Fruit fly (Drosophila melanogaster) whole organism, embryonic: ENCODE measurements around the gene CG46412.
A peak's percentile ranks its signal among the peaks of the same experiment; 100 is the strongest.

Experiments
- CG11560 ChIP-seq: fragments of 200-800 bp; sonication (Bioruptor generic); IDR thresholded peaks from 3 replicates; pipeline ENCODE4 v1.3.6; 2022; ENCODE audit warnings: missing biosample characterization, missing genetic modification characterization
- CG12659 ChIP-seq: fragments of 200-800 bp; sonication (Bioruptor generic); optimal IDR thresholded peaks from 3 replicates; lab custom pipeline; 2017; ENCODE audit warnings: mild to moderate bottlenecking, missing biosample characterization, missing genetic modification reagents, missing genetic modification characterization
- CG15269 ChIP-seq: fragments of 200-800 bp; sonication (Bioruptor generic); optimal IDR thresholded peaks from 2 replicates; lab custom pipeline; 2018; ENCODE audit warnings: missing biosample characterization, mild to moderate bottlenecking, missing genetic modification characterization, moderate library complexity
- CG1529 ChIP-seq: fragments of 200-800 bp; sonication (Bioruptor generic); optimal IDR thresholded peaks from 3 replicates; lab custom pipeline; 2018; ENCODE audit warnings: missing biosample characterization, missing genetic modification characterization
- CG15514 ChIP-seq: fragments of 200-800 bp; sonication (Bioruptor generic); optimal IDR thresholded peaks from 3 replicates; lab custom pipeline; 2017; ENCODE audit warnings: missing biosample characterization, missing genetic modification characterization, mild to moderate bottlenecking, moderate library complexity, missing genetic modification reagents
- CG1603 ChIP-seq: fragments of 200-800 bp; sonication (Bioruptor generic); optimal IDR thresholded peaks from 2 replicates; lab custom pipeline; 2019; ENCODE audit warnings: missing biosample characterization, mild to moderate bottlenecking, missing genetic modification characterization, moderate library complexity
- CG17328 ChIP-seq: fragments of 200-800 bp; sonication (Bioruptor generic); IDR thresholded peaks from 2 replicates; pipeline ENCODE4 v1.3.6; 2022; ENCODE audit warnings: missing biosample characterization, missing genetic modification characterization
- CG18599 ChIP-seq: fragments of 200-800 bp; sonication (Bioruptor generic); optimal IDR thresholded peaks from 3 replicates; lab custom pipeline; 2017; ENCODE audit warnings: missing biosample characterization, missing genetic modification characterization, mild to moderate bottlenecking, moderate library complexity, missing genetic modification reagents
- CG2120 ChIP-seq: fragments of 200-800 bp; sonication (Bioruptor generic); optimal IDR thresholded peaks from 3 replicates; lab custom pipeline; 2016; ENCODE audit warnings: missing biosample characterization, missing genetic modification characterization
- CG3281 ChIP-seq: fragments of 200-800 bp; sonication (Bioruptor generic); optimal IDR thresholded peaks from 3 replicates; lab custom pipeline; 2017; ENCODE audit warnings: missing biosample characterization, mild to moderate bottlenecking, missing genetic modification characterization
- CG3838 ChIP-seq: fragments of 200-800 bp; sonication (Bioruptor generic); optimal IDR thresholded peaks from 3 replicates; lab custom pipeline; 2016; ENCODE audit warnings: missing biosample characterization, missing genetic modification characterization
- CG4360 ChIP-seq: fragments of 200-800 bp; sonication (Bioruptor generic); IDR thresholded peaks from 2 replicates; pipeline ENCODE4 v1.3.6; 2022; ENCODE audit warnings: missing biosample characterization, missing genetic modification characterization
- CG6254 ChIP-seq: fragments of 200-800 bp; sonication (Bioruptor generic); optimal IDR thresholded peaks from 3 replicates; lab custom pipeline; 2017; ENCODE audit warnings: mild to moderate bottlenecking, missing biosample characterization, missing genetic modification reagents, missing genetic modification characterization
- CG6689 ChIP-seq: fragments of 200-800 bp; sonication (Bioruptor generic); IDR thresholded peaks from 2 replicates; pipeline ENCODE4 v1.3.6; 2022; ENCODE audit warnings: missing biosample characterization, missing genetic modification characterization
- CG6765 ChIP-seq: fragments of 200-800 bp; sonication (Bioruptor generic); optimal IDR thresholded peaks from 3 replicates; lab custom pipeline; 2017; ENCODE audit warnings: missing biosample characterization, mild to moderate bottlenecking, missing genetic modification characterization
- CG6813 ChIP-seq: fragments of 200-800 bp; sonication (Bioruptor generic); optimal IDR thresholded peaks from 2 replicates; lab custom pipeline; 2017; ENCODE audit warnings: missing biosample characterization, missing genetic modification characterization, mild to moderate bottlenecking, moderate library complexity, missing genetic modification reagents
- CG7839 ChIP-seq: fragments of 200-800 bp; sonication (Bioruptor generic); optimal IDR thresholded peaks from 3 replicates; lab custom pipeline; 2018; ENCODE audit warnings: missing biosample characterization, mild to moderate bottlenecking, missing genetic modification characterization, moderate library complexity
- CG8765 ChIP-seq: fragments of 200-800 bp; sonication (Bioruptor generic); IDR thresholded peaks from 2 replicates; pipeline ENCODE4 v1.3.6; 2022; ENCODE audit warnings: missing biosample characterization, missing genetic modification characterization
- CG8924 ChIP-seq: fragments of 200-800 bp; optimal IDR thresholded peaks from 3 replicates; lab custom pipeline; 2019; ENCODE audit warnings: missing biosample characterization, mild to moderate bottlenecking, missing genetic modification characterization, moderate library complexity
- CTCF ChIP-seq: fragments of 200-800 bp; sonication (Bioruptor generic); optimal IDR thresholded peaks from 2 replicates; lab custom pipeline; 2017; ENCODE audit warnings: missing biosample characterization, mild to moderate bottlenecking, missing genetic modification characterization, moderate library complexity
- Chrac-16 ChIP-seq: fragments of 200-800 bp; sonication (Bioruptor generic); optimal IDR thresholded peaks from 3 replicates; lab custom pipeline; 2016; ENCODE audit warnings: missing biosample characterization, missing genetic modification characterization
- D19A ChIP-seq: fragments of 200-800 bp; optimal IDR thresholded peaks from 3 replicates; lab custom pipeline; 2019; ENCODE audit warnings: missing biosample characterization, mild to moderate bottlenecking, missing genetic modification characterization, moderate library complexity
- Deaf1 ChIP-seq: fragments of 200-800 bp; optimal IDR thresholded peaks from 3 replicates; lab custom pipeline; 2019; ENCODE audit warnings: missing biosample characterization, mild to moderate bottlenecking, missing genetic modification characterization, moderate library complexity
- Fer1 ChIP-seq: fragments of 200-800 bp; sonication (Bioruptor generic); optimal IDR thresholded peaks from 2 replicates; lab custom pipeline; 2017; ENCODE audit warnings: missing biosample characterization, mild to moderate bottlenecking, missing genetic modification characterization
- Hmr ChIP-seq: fragments of 200-800 bp; sonication (Bioruptor generic); optimal IDR thresholded peaks from 3 replicates; lab custom pipeline; 2017; ENCODE audit warnings: mild to moderate bottlenecking, missing biosample characterization, missing genetic modification reagents, missing genetic modification characterization
- Hr51 ChIP-seq, 2 experiments: fragments of 200-800 bp; sonication (Bioruptor generic); optimal IDR thresholded peaks; 2 replicates in 1 of 2; 3 replicates in 1 of 2; lab custom pipeline; 2016 to 2018; ENCODE audit warnings: missing biosample characterization in 2 of 2, missing genetic modification characterization in 2 of 2, mild to moderate bottlenecking in 1 of 2, moderate library complexity in 1 of 2
- Meics ChIP-seq: fragments of 200-800 bp; sonication (Bioruptor generic); optimal IDR thresholded peaks from 2 replicates; lab custom pipeline; 2017; ENCODE audit warnings: missing biosample characterization, mild to moderate bottlenecking, missing genetic modification characterization
- Mes4 ChIP-seq: fragments of 200-800 bp; sonication (Bioruptor generic); optimal IDR thresholded peaks from 2 replicates; lab custom pipeline; 2016; ENCODE audit warnings: missing biosample characterization, missing genetic modification characterization
- Mrtf ChIP-seq: fragments of 200-800 bp; sonication (Bioruptor generic); IDR thresholded peaks from 3 replicates; pipeline ENCODE4 v1.3.6; 2022; ENCODE audit warnings: missing biosample characterization, missing genetic modification characterization
- Opbp ChIP-seq: fragments of 200-800 bp; sonication (Bioruptor generic); IDR thresholded peaks from 3 replicates; pipeline ENCODE4 v1.3.6; 2022; ENCODE audit warnings: missing biosample characterization, missing genetic modification characterization; ENCODE audit not compliant: partially characterized antibody
- Pdp1 ChIP-seq, 2 experiments: fragments of 200-800 bp; sonication (Bioruptor generic); optimal IDR thresholded peaks; 3 replicates each; lab custom pipeline; 2016; ENCODE audit warnings: missing biosample characterization in 2 of 2, missing genetic modification characterization in 2 of 2, mild to moderate bottlenecking in 1 of 2, moderate library complexity in 1 of 2
- Sin3A ChIP-seq: fragments of >200 bp; optimal IDR thresholded peaks from 2 replicates; lab custom pipeline; 2018
- Spps ChIP-seq: fragments of 200-800 bp; sonication (Bioruptor generic); optimal IDR thresholded peaks from 2 replicates; lab custom pipeline; 2018; ENCODE audit warnings: missing biosample characterization, mild to moderate bottlenecking, missing genetic modification characterization
- Stat92E ChIP-seq, 3 experiments: fragments of >200 bp in 2 of 3; fragments of 200-800 bp in 1 of 3; sonication (Bioruptor generic) in 1 of 3; optimal IDR thresholded peaks; 2 replicates each; lab custom pipeline; 2017 to 2019; ENCODE audit warnings: missing biosample characterization in 3 of 3, missing genetic modification characterization in 3 of 3, mild to moderate bottlenecking in 1 of 3, moderate library complexity in 1 of 3
- TFAM ChIP-seq: fragments of 200-800 bp; sonication (Bioruptor generic); optimal IDR thresholded peaks from 2 replicates; lab custom pipeline; 2017; ENCODE audit warnings: missing biosample characterization, missing genetic modification characterization, inconsistent platforms
- bsh ChIP-seq, 2 experiments: fragments of 200-800 bp; sonication (Bioruptor generic); optimal IDR thresholded peaks; 2 replicates each; lab custom pipeline; 2017 to 2018; ENCODE audit warnings: mild to moderate bottlenecking in 2 of 2, missing biosample characterization in 2 of 2, missing genetic modification characterization in 2 of 2, moderate library complexity in 1 of 2
- dysf ChIP-seq: fragments of 200-800 bp; sonication (Bioruptor generic); IDR thresholded peaks from 3 replicates; pipeline ENCODE4 v1.3.6; 2022; ENCODE audit warnings: missing biosample characterization, missing genetic modification characterization
- exex ChIP-seq: fragments of 200-800 bp; sonication (Bioruptor generic); optimal IDR thresholded peaks from 4 replicates; lab custom pipeline; 2018; ENCODE audit warnings: missing biosample characterization, mild to moderate bottlenecking, missing genetic modification characterization, moderate library complexity
- lab ChIP-seq: fragments of 200-800 bp; sonication (Bioruptor generic); optimal IDR thresholded peaks from 3 replicates; lab custom pipeline; 2017; ENCODE audit warnings: missing biosample characterization, missing genetic modification characterization, mild to moderate bottlenecking, moderate library complexity, missing genetic modification reagents
- maf-S ChIP-seq: fragments of 200-800 bp; sonication (Bioruptor generic); optimal IDR thresholded peaks from 2 replicates; lab custom pipeline; 2016; ENCODE audit warnings: missing biosample characterization, missing genetic modification characterization
- pum ChIP-seq: fragments of 200-800 bp; sonication (Bioruptor generic); optimal IDR thresholded peaks from 2 replicates; lab custom pipeline; 2016; ENCODE audit warnings: missing biosample characterization, missing genetic modification characterization
- scrt ChIP-seq: fragments of 200-800 bp; sonication (Bioruptor generic); optimal IDR thresholded peaks from 2 replicates; lab custom pipeline; 2018; ENCODE audit warnings: missing biosample characterization, mild to moderate bottlenecking, missing genetic modification characterization, moderate library complexity
- sna ChIP-seq: fragments of 200-800 bp; sonication (Bioruptor generic); IDR thresholded peaks from 2 replicates; pipeline ENCODE4 v1.3.6; 2022; ENCODE audit warnings: missing biosample characterization, missing genetic modification characterization; ENCODE audit not compliant: partially characterized antibody
- so ChIP-seq: fragments of 200-800 bp; sonication (Bioruptor generic); IDR thresholded peaks from 3 replicates; pipeline ENCODE4 v1.3.6; 2022; ENCODE audit warnings: missing biosample characterization, missing genetic modification characterization
- trh ChIP-seq: fragments of 200-800 bp; sonication (Bioruptor generic); optimal IDR thresholded peaks from 2 replicates; lab custom pipeline; 2016; ENCODE audit warnings: missing biosample characterization, missing genetic modification characterization

The CG46412 gene

dm6 chr3L:11579919-11580318 is 16.0 kb upstream of the CG46412 start, which contains the start of gene CG43390 (continued):
- TF ChIP-seq CG12659 (GFP tag; lab: Kevin White, UChicago): peak; percentile 45
- peak; percentile 77 for TF ChIP-seq Fer1 (GFP tag; lab: Kevin White, UChicago)

dm6 chr3L:11578847-11579246 is 15.0 kb upstream of the CG46412 start:
- TF ChIP-seq Stat92E (GFP tag; optimal IDR thresholded peaks at IDR 0.05; lab: Kevin White, UChicago): no peak
- peak; percentile 74 for TF ChIP-seq CTCF

- peak; percentile 54; the same call in 1 of the 3 replicates for TF ChIP-seq Mrtf (GFP tag; lab: Robert Waterston, UW)
- no peak for TF ChIP-seq trh (GFP tag; lab: Kevin White, UChicago)
- TF ChIP-seq CG4360 (GFP tag; lab: Robert Waterston, UW): peak; percentile 67
Observed at dm6 chr3L:11578211-11578673, 14.4 kb upstream of the CG46412 start, which contains the start of gene CG33270. Gene CG33270, minus strand, starts transcription at chr3L:11578623.

- no peak for TF ChIP-seq exex (tag; lab: Kevin White, UChicago)
- TF ChIP-seq CG6254: no peak
- no peak for TF ChIP-seq TFAM (GFP tag; lab: Kevin White, UChicago)
- peak; percentile 7 for TF ChIP-seq CG15269 (tag; lab: Kevin White, UChicago)
- TF ChIP-seq CG1529 (GFP tag; lab: Kevin White, UChicago): no peak
- TF ChIP-seq Pdp1 (GFP tag; optimal IDR thresholded peaks at IDR 0.05; lab: Kevin White, UChicago): no peak
- no peak for TF ChIP-seq CG11560 (tag; lab: Robert Waterston, UW)
- no peak for TF ChIP-seq so (GFP tag; lab: Robert Waterston, UW)
- TF ChIP-seq D19A: no peak
- no peak for TF ChIP-seq Chrac-16 (GFP tag; lab: Kevin White, UChicago)
- TF ChIP-seq Opbp (GFP tag; lab: Robert Waterston, UW): no peak
- TF ChIP-seq CG2120 (GFP tag; lab: Kevin White, UChicago): peak; percentile 13
- peak; percentile 40 for TF ChIP-seq CG15514
- TF ChIP-seq Meics (GFP tag; lab: Kevin White, UChicago): peak; percentile 31
- no peak for TF ChIP-seq Spps
- no peak for TF ChIP-seq CG17328
- TF ChIP-seq CG8765 (GFP tag; lab: Robert Waterston, UW): no peak
- TF ChIP-seq CG6765 (GFP tag; lab: Kevin White, UChicago): peak; percentile 31
- TF ChIP-seq bsh (GFP tag; optimal IDR thresholded peaks at IDR 0.05; lab: Kevin White, UChicago): no peak
- TF ChIP-seq Deaf1 (tag; lab: Kevin White, UChicago): no peak
- peak; percentile 31 for TF ChIP-seq CG18599 (GFP tag; lab: Kevin White, UChicago)
- TF ChIP-seq lab (GFP tag; lab: Kevin White, UChicago): peak; percentile 50
- no peak for TF ChIP-seq scrt (GFP tag; lab: Kevin White, UChicago)
- TF ChIP-seq Sin3A (lab: Kevin White, UChicago): no peak
- no peak for TF ChIP-seq pum
- TF ChIP-seq Hr51 (GFP tag; optimal IDR thresholded peaks at IDR 0.05; lab: Kevin White, UChicago): no peak
- no peak for TF ChIP-seq CG6689 (GFP tag; lab: Robert Waterston, UW)
- no peak for TF ChIP-seq CG6813 (GFP tag; lab: Kevin White, UChicago)
- TF ChIP-seq CG1603: no peak
- no peak for TF ChIP-seq CG3838 (GFP tag; lab: Kevin White, UChicago)
- TF ChIP-seq CG7839 (tag; lab: Kevin White, UChicago): no peak
- TF ChIP-seq sna (GFP tag; lab: Robert Waterston, UW): no peak
- TF ChIP-seq dysf (GFP tag; lab: Robert Waterston, UW): no peak
- peak; percentile 31 for TF ChIP-seq CG3281 (GFP tag; lab: Kevin White, UChicago)
- TF ChIP-seq maf-S: no peak
- TF ChIP-seq CG8924: no peak
- TF ChIP-seq Mes4 (GFP tag; lab: Kevin White, UChicago): no peak
- peak; percentile 41 for TF ChIP-seq Hmr (GFP tag; lab: Kevin White, UChicago)
Observed at dm6 chr3L:11577395-11577794, 13.5 kb upstream of the CG46412 start, which contains the start of gene CG33271. Gene CG33271, minus strand, starts transcription at chr3L:11577495.
